Worm (Caenorhabditis elegans): ENCODE data around the gene dpy-31.

ce11 chrIII:7216226-7216625 lies 14.2 kb downstream of the dpy-31 start, which contains the start of gene R151.1:
- TF ChIP-seq him-1 (tag; optimal IDR thresholded peaks at IDR 0.05) (no peak), W03F9.2 (tag; optimal IDR thresholded peaks at IDR 0.05) (no peak), dao-5 (tag; optimal IDR thresholded peaks at IDR 0.05) (no peak)

All from whole organism, L4/young adult.